Worm (Caenorhabditis elegans): Measurements from ENCODE around the gene T05B9.2.

T05B9.2 gene

ce11 chrII:11307953-11308352, 52.3 kb downstream of the T05B9.2 start:
- no peak for TF ChIP-seq med-1 (GFP tag; optimal IDR thresholded peaks at IDR 0.05; ENCODE audit: insufficient read depth)
- no peak for TF ChIP-seq ref-1 (GFP tag; conservative IDR thresholded peaks at IDR 0.05)
- no peak for TF ChIP-seq ztf-29 (GFP tag; IDR thresholded peaks at IDR 0.05)
- no peak for TF ChIP-seq tab-1 (GFP tag; IDR thresholded peaks at IDR 0.05)
- TF ChIP-seq cog-1 (tag; optimal IDR thresholded peaks at IDR 0.05), result no peak
- TF ChIP-seq klf-2 (GFP tag; conservative IDR thresholded peaks at IDR 0.05), result no peak
- no peak for TF ChIP-seq T22C8.4 (GFP tag; IDR thresholded peaks at IDR 0.05)
- no peak for TF ChIP-seq flt-1 (GFP tag; IDR thresholded peaks at IDR 0.05)
- TF ChIP-seq ztf-23 (GFP tag; IDR thresholded peaks at IDR 0.05), result no peak

Data from whole organism, midembryonic.